Fruit fly (Drosophila melanogaster) whole organism, prepupa: Measurements from ENCODE around the gene Gnpnat.

Experiments
- Blimp-1 ChIP-seq: fragments of 200-800 bp; sonication (Bioruptor generic); optimal IDR thresholded peaks from 3 replicates; lab custom pipeline; 2017; ENCODE audit warnings: missing biosample characterization, missing genetic modification characterization, mild to moderate bottlenecking, moderate library complexity, missing genetic modification reagents
- CG10669 ChIP-seq: fragments of 200-800 bp; sonication (Bioruptor generic); optimal IDR thresholded peaks from 3 replicates; lab custom pipeline; 2018; ENCODE audit warnings: missing biosample characterization, mild to moderate bottlenecking, missing genetic modification characterization, moderate library complexity
- CG11294 ChIP-seq: fragments of 200-800 bp; sonication (Bioruptor generic); IDR thresholded peaks from 2 replicates; pipeline ENCODE4 v1.3.6; 2022; ENCODE audit warnings: missing biosample characterization, missing genetic modification characterization
- CG11902 ChIP-seq: fragments of 200-800 bp; sonication (Bioruptor generic); optimal IDR thresholded peaks from 3 replicates; lab custom pipeline; 2016; ENCODE audit warnings: missing biosample characterization, missing genetic modification characterization
- CG15336 ChIP-seq: fragments of 200-800 bp; sonication (Bioruptor generic); IDR thresholded peaks from 2 replicates; pipeline ENCODE4 v1.3.6; 2022; ENCODE audit warnings: missing biosample characterization, missing genetic modification characterization
- CG1621 ChIP-seq: fragments of 200-800 bp; sonication (Bioruptor generic); optimal IDR thresholded peaks from 3 replicates; lab custom pipeline; 2018; ENCODE audit warnings: missing biosample characterization, mild to moderate bottlenecking, missing genetic modification characterization
- CG3032 ChIP-seq: fragments of 200-800 bp; optimal IDR thresholded peaks from 2 replicates; lab custom pipeline; 2019; ENCODE audit warnings: missing biosample characterization, mild to moderate bottlenecking, missing genetic modification characterization, moderate library complexity
- CG31627 ChIP-seq: fragments of 200-800 bp; sonication (Bioruptor generic); optimal IDR thresholded peaks from 3 replicates; lab custom pipeline; 2016; ENCODE audit warnings: missing biosample characterization, missing genetic modification characterization
- CG32006 ChIP-seq: fragments of 200-800 bp; sonication (Bioruptor generic); optimal IDR thresholded peaks from 3 replicates; lab custom pipeline; 2017; ENCODE audit warnings: missing biosample characterization, mild to moderate bottlenecking, missing genetic modification characterization
- CG4318 ChIP-seq: fragments of 200-800 bp; sonication (Bioruptor generic); optimal IDR thresholded peaks from 3 replicates; lab custom pipeline; 2017; ENCODE audit warnings: missing biosample characterization, mild to moderate bottlenecking, missing genetic modification characterization
- CG6163 ChIP-seq: fragments of 200-800 bp; sonication (Bioruptor generic); IDR thresholded peaks from 3 replicates; pipeline ENCODE4 v1.3.6; 2022; ENCODE audit warnings: missing biosample characterization, missing genetic modification characterization
- CG6276 ChIP-seq: fragments of 200-800 bp; sonication (Bioruptor generic); optimal IDR thresholded peaks from 2 replicates; lab custom pipeline; 2017; ENCODE audit warnings: missing biosample characterization, mild to moderate bottlenecking, missing genetic modification characterization
- CG6792 ChIP-seq: fragments of 200-800 bp; sonication (Bioruptor generic); optimal IDR thresholded peaks from 3 replicates; lab custom pipeline; 2016; ENCODE audit warnings: missing biosample characterization, missing genetic modification characterization
- CG6808 ChIP-seq: fragments of 200-800 bp; sonication (Bioruptor generic); optimal IDR thresholded peaks from 3 replicates; lab custom pipeline; 2017; ENCODE audit warnings: missing biosample characterization, missing genetic modification characterization, mild to moderate bottlenecking, moderate library complexity, missing genetic modification reagents
- CG6854 ChIP-seq: fragments of 200-800 bp; sonication (Bioruptor generic); optimal IDR thresholded peaks from 2 replicates; lab custom pipeline; 2017; ENCODE audit warnings: missing biosample characterization, mild to moderate bottlenecking, missing genetic modification characterization
- CG7368 ChIP-seq: fragments of 200-800 bp; sonication (Bioruptor generic); optimal IDR thresholded peaks from 3 replicates; lab custom pipeline; 2016; ENCODE audit warnings: missing biosample characterization, missing genetic modification characterization
- CG8119 ChIP-seq: fragments of 200-800 bp; sonication (Bioruptor generic); IDR thresholded peaks from 3 replicates; pipeline ENCODE4 v1.3.6; 2022; ENCODE audit warnings: missing biosample characterization, missing genetic modification characterization
- CG8319 ChIP-seq: fragments of 200-800 bp; sonication (Bioruptor generic); optimal IDR thresholded peaks from 3 replicates; lab custom pipeline; 2016; ENCODE audit warnings: missing biosample characterization, missing genetic modification characterization
- CG8632 ChIP-seq: fragments of 200-800 bp; sonication (Bioruptor generic); optimal IDR thresholded peaks from 3 replicates; lab custom pipeline; 2016; ENCODE audit warnings: missing biosample characterization, missing genetic modification characterization
- CG9139 ChIP-seq: fragments of 200-800 bp; sonication (Bioruptor generic); optimal IDR thresholded peaks from 3 replicates; lab custom pipeline; 2017; ENCODE audit warnings: missing biosample characterization, mild to moderate bottlenecking, missing genetic modification characterization
- Eip78C ChIP-seq: fragments of 200-800 bp; sonication (Bioruptor generic); peaks from one replicate; lab custom pipeline; 2016; ENCODE audit warnings: missing biosample characterization, missing genetic modification characterization
- Eip93F ChIP-seq: fragments of 200-800 bp; sonication (Bioruptor generic); optimal IDR thresholded peaks from 2 replicates; lab custom pipeline; 2016; ENCODE audit warnings: missing biosample characterization, mild to moderate bottlenecking, missing genetic modification characterization
- Ets21C ChIP-seq: fragments of 200-800 bp; sonication (Bioruptor generic); optimal IDR thresholded peaks from 3 replicates; lab custom pipeline; 2016; ENCODE audit warnings: missing biosample characterization, missing genetic modification characterization
- Hr38 ChIP-seq: sonication (Bioruptor generic); optimal IDR thresholded peaks from 2 replicates; lab custom pipeline; 2016; ENCODE audit warnings: missing biosample characterization, missing genetic modification characterization
- Hr39 ChIP-seq: fragments of 200-800 bp; sonication (Bioruptor generic); optimal IDR thresholded peaks from 2 replicates; lab custom pipeline; 2016; ENCODE audit warnings: missing biosample characterization, missing genetic modification characterization
- Hr4 ChIP-seq: fragments of 200-800 bp; sonication (Bioruptor generic); optimal IDR thresholded peaks from 3 replicates; lab custom pipeline; 2016; ENCODE audit warnings: missing biosample characterization, missing genetic modification characterization
- Lpt ChIP-seq: fragments of 200-800 bp; sonication (Bioruptor generic); optimal IDR thresholded peaks from 3 replicates; lab custom pipeline; 2016; ENCODE audit warnings: missing biosample characterization, missing genetic modification characterization
- Met ChIP-seq: fragments of 200-800 bp; sonication (Bioruptor generic); optimal IDR thresholded peaks from 3 replicates; lab custom pipeline; 2016; ENCODE audit warnings: missing biosample characterization, missing genetic modification characterization
- OdsH ChIP-seq: fragments of 200-800 bp; sonication (Bioruptor generic); optimal IDR thresholded peaks from 3 replicates; lab custom pipeline; 2016; ENCODE audit warnings: missing biosample characterization, missing genetic modification characterization
- Smox ChIP-seq: fragments of 200-800 bp; sonication (Bioruptor generic); optimal IDR thresholded peaks from 3 replicates; lab custom pipeline; 2016; ENCODE audit warnings: missing biosample characterization, missing genetic modification characterization
- Sox102F ChIP-seq: fragments of 200-800 bp; sonication (Bioruptor generic); optimal IDR thresholded peaks from 2 replicates; lab custom pipeline; 2016; ENCODE audit warnings: missing biosample characterization, mild to moderate bottlenecking, missing genetic modification characterization
- Sox14 ChIP-seq: fragments of 200-800 bp; sonication (Bioruptor generic); optimal IDR thresholded peaks from 3 replicates; lab custom pipeline; 2016; ENCODE audit warnings: missing biosample characterization, missing genetic modification characterization
- achi ChIP-seq: fragments of 200-800 bp; sonication (Bioruptor generic); optimal IDR thresholded peaks from 3 replicates; lab custom pipeline; 2016; ENCODE audit warnings: missing biosample characterization, missing genetic modification characterization
- acj6 ChIP-seq: fragments of 200-800 bp; sonication (Bioruptor generic); optimal IDR thresholded peaks from 3 replicates; lab custom pipeline; 2016; ENCODE audit warnings: missing biosample characterization, missing genetic modification characterization
- dac ChIP-seq: fragments of 200-800 bp; sonication (Bioruptor generic); optimal IDR thresholded peaks from 2 replicates; lab custom pipeline; 2017; ENCODE audit warnings: missing biosample characterization, mild to moderate bottlenecking, missing genetic modification characterization
- dsx ChIP-seq: fragments of 200-800 bp; optimal IDR thresholded peaks from 3 replicates; lab custom pipeline; 2019; ENCODE audit warnings: missing biosample characterization, mild to moderate bottlenecking, missing genetic modification characterization, moderate library complexity; ENCODE audit not compliant: poor library complexity, severe bottlenecking
- eg ChIP-seq: fragments of 200-800 bp; sonication (Bioruptor generic); IDR thresholded peaks from 3 replicates; pipeline ENCODE4 v1.3.6; 2022; ENCODE audit warnings: missing biosample characterization, missing genetic modification characterization
- fd59A ChIP-seq: fragments of 200-800 bp; sonication (Bioruptor generic); optimal IDR thresholded peaks from 2 replicates; lab custom pipeline; 2017; ENCODE audit warnings: missing biosample characterization, mild to moderate bottlenecking, missing genetic modification characterization, missing genetic modification reagents
- fd85E ChIP-seq: fragments of 200-800 bp; sonication (Bioruptor generic); optimal IDR thresholded peaks from 3 replicates; lab custom pipeline; 2016; ENCODE audit warnings: missing biosample characterization, missing genetic modification characterization
- net ChIP-seq: fragments of 200-800 bp; sonication (Bioruptor generic); optimal IDR thresholded peaks from 3 replicates; lab custom pipeline; 2016; ENCODE audit warnings: missing biosample characterization, missing genetic modification characterization
- pdm3 ChIP-seq: fragments of 200-800 bp; sonication (Bioruptor generic); optimal IDR thresholded peaks from 3 replicates; lab custom pipeline; 2016; ENCODE audit warnings: missing biosample characterization, missing genetic modification characterization
- salr ChIP-seq, 2 experiments: fragments of 200-800 bp; sonication (Bioruptor generic); optimal IDR thresholded peaks; 3 replicates each; lab custom pipeline; 2016 to 2018; ENCODE audit warnings: missing biosample characterization in 2 of 2, missing genetic modification characterization in 2 of 2, mild to moderate bottlenecking in 1 of 2
- spab ChIP-seq: fragments of 200-800 bp; sonication (Bioruptor generic); optimal IDR thresholded peaks from 2 replicates; lab custom pipeline; 2017; ENCODE audit warnings: missing biosample characterization, mild to moderate bottlenecking, missing genetic modification characterization, missing genetic modification reagents
- ss ChIP-seq, 2 experiments: fragments of 200-800 bp; sonication (Bioruptor generic); optimal IDR thresholded peaks; 2 replicates in 1 of 2; 3 replicates in 1 of 2; lab custom pipeline; 2017 to 2018; ENCODE audit warnings: mild to moderate bottlenecking in 2 of 2, missing biosample characterization in 2 of 2, missing genetic modification characterization in 2 of 2, moderate library complexity in 1 of 2
- svp ChIP-seq: fragments of 200-800 bp; sonication (Bioruptor generic); peaks from one replicate; lab custom pipeline; 2016; ENCODE audit warnings: missing biosample characterization, missing genetic modification characterization
- topi ChIP-seq: fragments of 200-800 bp; sonication (Bioruptor generic); optimal IDR thresholded peaks from 3 replicates; lab custom pipeline; 2016; ENCODE audit warnings: missing biosample characterization, missing genetic modification characterization
- vri ChIP-seq: fragments of 200-800 bp; sonication (Bioruptor generic); optimal IDR thresholded peaks from 3 replicates; lab custom pipeline; 2016; ENCODE audit warnings: missing biosample characterization, mild to moderate bottlenecking, missing genetic modification characterization

Gnpnat gene

DNA sequence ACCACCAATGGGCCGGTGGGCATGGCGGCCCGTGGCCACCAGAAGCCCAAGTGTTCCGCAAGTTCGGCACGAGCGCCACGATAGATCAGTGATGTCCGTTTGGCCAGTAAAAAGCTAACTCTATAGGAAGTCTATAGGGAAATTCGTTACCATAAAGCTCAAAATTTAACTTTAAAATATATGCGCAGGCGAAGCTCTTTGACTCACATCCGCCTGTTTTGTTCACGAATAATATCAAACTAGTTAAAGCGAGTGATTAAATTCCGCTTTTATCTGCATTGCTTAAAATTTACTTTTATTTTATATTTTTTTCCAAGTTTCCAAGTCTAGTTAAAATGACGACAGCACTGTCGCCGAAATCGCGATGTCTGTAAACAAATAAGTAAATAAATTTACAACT is 19.6 kb downstream of the Gnpnat start (continued):
- peak; percentile 35 for TF ChIP-seq CG3032
- peak; percentile 45 for TF ChIP-seq CG6276 (GFP tag; lab: Kevin White, UChicago)
- TF ChIP-seq Hr39 (GFP tag; lab: Kevin White, UChicago): peak; percentile 42
- TF ChIP-seq Sox102F (GFP tag; lab: Kevin White, UChicago): peak; percentile 57
- TF ChIP-seq topi: peak; percentile 65
- TF ChIP-seq dsx (GFP tag; lab: Kevin White, UChicago): no peak
- TF ChIP-seq ss (GFP tag; optimal IDR thresholded peaks at IDR 0.05; lab: Kevin White, UChicago): no peak
- TF ChIP-seq CG6163 (GFP tag; lab: Robert Waterston, UW): peak; percentile 33; the same call in 1 of the 3 replicates
- peak; percentile 75 for TF ChIP-seq svp
- TF ChIP-seq pdm3 (GFP tag; lab: Kevin White, UChicago): peak; percentile 59
- no peak for TF ChIP-seq CG7368
- peak; percentile 26 for TF ChIP-seq CG10669 (GFP tag; lab: Kevin White, UChicago)
- TF ChIP-seq CG32006: peak; percentile 85
- TF ChIP-seq CG8119 (GFP tag; lab: Robert Waterston, UW): peak; percentile 74
- peak; percentile 85 for TF ChIP-seq Hr4 (GFP tag; lab: Kevin White, UChicago)
- TF ChIP-seq CG8632: no peak
- peak; percentile 76 for TF ChIP-seq eg (GFP tag; lab: Robert Waterston, UW)
- no peak for TF ChIP-seq CG8319 (GFP tag; lab: Kevin White, UChicago)
- peak in 1 of 2 experiments; percentile 54 for TF ChIP-seq salr (GFP tag; optimal IDR thresholded peaks at IDR 0.05; lab: Kevin White, UChicago)
- TF ChIP-seq vri (GFP tag; lab: Kevin White, UChicago): no peak
- TF ChIP-seq CG6792 (GFP tag; lab: Kevin White, UChicago): no peak
- no peak for TF ChIP-seq Hr38
- TF ChIP-seq Eip78C: peak; percentile 93
- no peak for TF ChIP-seq CG9139 (GFP tag; lab: Kevin White, UChicago)
- TF ChIP-seq dac (GFP tag; lab: Kevin White, UChicago): peak; percentile 58
- TF ChIP-seq fd85E (GFP tag; lab: Kevin White, UChicago): no peak
- peak; percentile 35 for TF ChIP-seq CG11902 (GFP tag; lab: Kevin White, UChicago)
- TF ChIP-seq achi: peak; percentile 50
- TF ChIP-seq acj6 (GFP tag; lab: Kevin White, UChicago): peak; percentile 55
- TF ChIP-seq Met (GFP tag; lab: Kevin White, UChicago): peak; percentile 61
- peak; percentile 30 for TF ChIP-seq Lpt (GFP tag; lab: Kevin White, UChicago)
- TF ChIP-seq, all 60 proteins: peak for 40

DNA sequence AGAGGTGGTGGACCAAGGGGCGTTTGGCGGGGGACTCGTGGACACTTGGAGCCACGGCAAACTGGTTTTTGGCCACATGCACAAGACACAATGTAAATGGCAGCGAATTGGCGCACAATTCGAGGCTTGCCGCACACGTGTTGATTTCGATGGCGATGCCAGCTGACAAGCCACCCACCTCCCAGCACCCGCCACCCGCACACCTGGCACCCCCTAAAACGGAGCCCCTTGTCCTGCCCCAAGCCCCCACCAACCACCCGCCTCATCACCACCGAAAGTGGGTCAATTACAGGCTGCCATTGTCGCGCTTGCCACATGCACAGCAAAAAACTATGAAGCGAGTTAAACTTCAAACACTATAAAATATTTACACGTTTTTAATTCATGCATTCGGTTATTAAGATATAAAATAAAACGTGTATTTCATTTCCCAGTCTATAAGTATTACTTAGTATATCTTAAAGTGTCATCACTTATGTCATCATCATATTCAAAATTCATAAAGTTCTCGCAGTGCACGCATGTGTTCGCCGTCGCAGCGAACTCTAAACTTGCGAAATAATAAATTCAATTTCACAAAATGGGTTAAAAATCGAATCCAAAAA is 20.2 kb downstream of the Gnpnat start:
- TF ChIP-seq net (GFP tag; lab: Kevin White, UChicago): peak; percentile 49
- peak; percentile 13 for TF ChIP-seq fd85E (GFP tag; lab: Kevin White, UChicago)
- peak; percentile 16 for TF ChIP-seq CG6808 (GFP tag; lab: Kevin White, UChicago)
- peak; percentile 1 for TF ChIP-seq CG1621 (tag; lab: Kevin White, UChicago)
- no peak for TF ChIP-seq vri (GFP tag; lab: Kevin White, UChicago)
- no peak for TF ChIP-seq Hr38
- peak; percentile 63 for TF ChIP-seq svp
- peak; percentile 67 for TF ChIP-seq OdsH (GFP tag; lab: Kevin White, UChicago)
- TF ChIP-seq Ets21C (GFP tag; lab: Kevin White, UChicago): no peak
- TF ChIP-seq dac (GFP tag; lab: Kevin White, UChicago): peak; percentile 36
- TF ChIP-seq acj6 (GFP tag; lab: Kevin White, UChicago): peak; percentile 59
- TF ChIP-seq eg (GFP tag; lab: Robert Waterston, UW): peak; percentile 84
- peak; percentile 23 for TF ChIP-seq spab (GFP tag; lab: Kevin White, UChicago)
- TF ChIP-seq Blimp-1 (GFP tag; lab: Kevin White, UChicago): no peak
- peak; percentile 27 for TF ChIP-seq Sox14 (GFP tag; lab: Kevin White, UChicago)
- TF ChIP-seq Smox (GFP tag; lab: Kevin White, UChicago): peak; percentile 33
- TF ChIP-seq CG15336: peak; percentile 88
- TF ChIP-seq CG8319 (GFP tag; lab: Kevin White, UChicago): peak; percentile 45
- TF ChIP-seq ss (GFP tag; optimal IDR thresholded peaks at IDR 0.05; lab: Kevin White, UChicago): no peak
- peak; percentile 63 for TF ChIP-seq achi
- TF ChIP-seq CG8632: peak; percentile 60
- TF ChIP-seq Eip93F (GFP tag; lab: Kevin White, UChicago): no peak
- TF ChIP-seq CG31627: peak; percentile 43
- peak; percentile 79 for TF ChIP-seq Hr4 (GFP tag; lab: Kevin White, UChicago)
- peak; percentile 57 for TF ChIP-seq CG4318 (GFP tag; lab: Kevin White, UChicago)
- no peak for TF ChIP-seq fd59A
- TF ChIP-seq CG6854 (GFP tag; lab: Kevin White, UChicago): no peak
- TF ChIP-seq CG6276 (GFP tag; lab: Kevin White, UChicago): peak; percentile 71
- TF ChIP-seq CG32006: peak; percentile 78
- no peak for TF ChIP-seq CG9139 (GFP tag; lab: Kevin White, UChicago)
- TF ChIP-seq pdm3 (GFP tag; lab: Kevin White, UChicago): peak; percentile 71
- TF ChIP-seq CG11294 (GFP tag; lab: Robert Waterston, UW): peak; percentile 57; the same call in 1 of the 2 replicates
